Worm (Caenorhabditis elegans): ENCODE measurements around the gene R144.13.

The R144.13 gene

ce11 chrIII:5018116-5018689, 4.9 kb upstream of the R144.13 start, which contains the start of gene wip-1 (continued):
- TF ChIP-seq odd-2 (tag; optimal IDR thresholded peaks at IDR 0.05) (no peak), ceh-34 (tag; optimal IDR thresholded peaks at IDR 0.05) (peak; percentile 94), hlh-8 (tag; optimal IDR thresholded peaks at IDR 0.05) (peak; percentile 49), unc-86 (tag; optimal IDR thresholded peaks at IDR 0.05) (peak; percentile 71), ceh-6 (GFP tag; optimal IDR thresholded peaks at IDR 0.05) (peak; percentile 73), lim-6 (tag; optimal IDR thresholded peaks at IDR 0.05) (peak; percentile 5), hlh-13 (GFP tag; optimal IDR thresholded peaks at IDR 0.05) (no peak), ttx-3 (tag; optimal IDR thresholded peaks at IDR 0.05) (peak; percentile 58), lin-11 (tag; optimal IDR thresholded peaks at IDR 0.05) (no peak), nhr-11 (tag; optimal IDR thresholded peaks at IDR 0.05) (no peak), hlh-6 (tag; optimal IDR thresholded peaks at IDR 0.05) (peak; percentile 72), ceh-48 (tag; optimal IDR thresholded peaks at IDR 0.05) (peak; percentile 69), npax-4 (tag; optimal IDR thresholded peaks at IDR 0.05) (no peak), ceh-14 (tag; optimal IDR thresholded peaks at IDR 0.05) (peak; percentile 89), che-1 (tag; optimal IDR thresholded peaks at IDR 0.05) (peak; percentile 56), mec-3 (tag; optimal IDR thresholded peaks at IDR 0.05; ENCODE audit: borderline replicate concordance) (no peak), pqm-1 (tag; optimal IDR thresholded peaks at IDR 0.05) (peak; percentile 72), ceh-2 (tag; optimal IDR thresholded peaks at IDR 0.05) (peak; percentile 69)

DNA sequence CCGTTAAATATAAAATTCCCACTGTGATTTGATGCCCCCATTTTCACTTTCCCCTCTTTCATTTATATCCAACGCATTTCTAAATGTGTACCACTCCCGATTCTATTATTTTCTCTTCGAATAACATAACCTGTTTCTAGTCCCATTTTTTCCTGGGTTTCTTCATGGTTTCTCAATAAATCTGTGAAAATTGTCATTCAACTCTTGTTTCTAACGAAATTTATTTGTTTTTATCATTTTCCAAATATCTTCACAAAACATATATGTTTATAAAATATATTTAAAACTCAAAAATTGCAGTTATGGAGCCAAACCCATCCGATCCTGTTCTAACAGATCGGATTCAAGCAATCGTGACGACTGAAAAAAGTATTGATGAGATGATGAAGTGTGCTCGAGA, 2.1 kb upstream of the R144.13 start, which contains the start of gene mdt-11:
TSS of gene mdt-11 (plus strand) at position 301 of the 400 bp plus-strand sequence.
- TF ChIP-seq unc-42 (tag; optimal IDR thresholded peaks at IDR 0.05) (no peak), sox-4 (tag; optimal IDR thresholded peaks at IDR 0.05) (no peak), gmeb-2 (tag; optimal IDR thresholded peaks at IDR 0.05) (no peak), elt-4 (tag; optimal IDR thresholded peaks at IDR 0.05) (no peak), unc-55 (GFP tag; optimal IDR thresholded peaks at IDR 0.05) (no peak), fax-1 (tag; optimal IDR thresholded peaks at IDR 0.05) (no peak), pha-4 (tag; optimal IDR thresholded peaks at IDR 0.05) (no peak), ceh-24 (tag; optimal IDR thresholded peaks at IDR 0.05) (no peak), pros-1 (tag; optimal IDR thresholded peaks at IDR 0.05) (no peak), T23F11.4 (GFP tag; optimal IDR thresholded peaks at IDR 0.05) (no peak), F13H6.1 (tag; optimal IDR thresholded peaks at IDR 0.05) (no peak), odd-2 (tag; optimal IDR thresholded peaks at IDR 0.05) (no peak), pha-2 (tag; optimal IDR thresholded peaks at IDR 0.05) (no peak)

DNA sequence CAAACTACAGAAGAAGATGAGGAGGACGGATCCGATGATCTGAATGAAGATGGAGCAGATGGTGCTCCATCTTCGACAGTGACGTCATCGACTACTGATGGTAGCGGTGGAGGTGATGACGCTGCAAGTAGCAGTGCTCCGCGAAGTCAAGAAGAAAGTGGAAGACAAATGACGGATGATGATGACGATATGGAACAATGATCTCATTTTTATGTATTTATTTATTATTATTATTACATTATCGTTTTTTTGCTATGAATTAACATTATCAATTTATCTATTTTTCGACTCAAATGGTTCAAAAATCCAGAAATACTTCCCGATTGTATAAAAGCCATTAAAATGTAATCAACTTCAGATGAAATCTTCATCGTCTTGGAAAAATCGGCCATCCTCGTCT, 1.4 kb upstream of the R144.13 start, which contains the start of gene R144.3:
TSS of gene R144.3 (plus strand) at position 301 of the 400 bp plus-strand sequence.
- no peak for TF ChIP-seq hlh-8 (tag; optimal IDR thresholded peaks at IDR 0.05)
- TF ChIP-seq ahr-1 (tag; optimal IDR thresholded peaks at IDR 0.05) = no peak
- TF ChIP-seq fkh-6 (tag; optimal IDR thresholded peaks at IDR 0.05) = no peak
- no peak for TF ChIP-seq ceh-34 (tag; optimal IDR thresholded peaks at IDR 0.05)
- no peak for TF ChIP-seq odd-2 (tag; optimal IDR thresholded peaks at IDR 0.05)
- no peak for TF ChIP-seq sox-4 (tag; optimal IDR thresholded peaks at IDR 0.05)
- TF ChIP-seq unc-55 (GFP tag; optimal IDR thresholded peaks at IDR 0.05) = no peak
- no peak for TF ChIP-seq F13H6.1 (tag; optimal IDR thresholded peaks at IDR 0.05)
- TF ChIP-seq ceh-31 (tag; optimal IDR thresholded peaks at IDR 0.05) = no peak
- TF ChIP-seq hlh-30 (tag; optimal IDR thresholded peaks at IDR 0.05; ENCODE audit: insufficient read depth) = no peak
- TF ChIP-seq K09A11.1 (tag; optimal IDR thresholded peaks at IDR 0.05; ENCODE audit: insufficient read depth) = no peak
- no peak for TF ChIP-seq ceh-18 (tag; optimal IDR thresholded peaks at IDR 0.05)
- TF ChIP-seq nhr-232 (tag; optimal IDR thresholded peaks at IDR 0.05) = no peak
- TF ChIP-seq zip-5 (tag; optimal IDR thresholded peaks at IDR 0.05) = no peak
- TF ChIP-seq K02D7.2 (tag; optimal IDR thresholded peaks at IDR 0.05) = no peak
- TF ChIP-seq che-1 (tag; optimal IDR thresholded peaks at IDR 0.05) = no peak
